Fruit fly (Drosophila melanogaster) whole organism, wandering third instar larva: ENCODE results near the gene CG16749.

Experiments used
- Dfd ChIP-seq: fragments of >200 bp; optimal IDR thresholded peaks from 2 replicates; lab custom pipeline; 2017; ENCODE audit warnings: missing biosample characterization, missing genetic modification characterization
- Hr78 ChIP-seq: fragments of >200 bp; optimal IDR thresholded peaks from 2 replicates; lab custom pipeline; 2017; ENCODE audit warnings: missing biosample characterization, missing genetic modification characterization
- Mio ChIP-seq: sonication (Bioruptor generic); optimal IDR thresholded peaks from 2 replicates; lab custom pipeline; 2016; ENCODE audit warnings: missing biosample characterization, missing genetic modification characterization
- OdsH ChIP-seq: fragments of 200-800 bp; sonication (Bioruptor generic); optimal IDR thresholded peaks from 2 replicates; lab custom pipeline; 2016; ENCODE audit warnings: missing biosample characterization, mild to moderate bottlenecking, missing genetic modification characterization
- Sp1 ChIP-seq: fragments of 200-800 bp; sonication (Bioruptor generic); optimal IDR thresholded peaks from 3 replicates; lab custom pipeline; 2019; ENCODE audit warnings: missing biosample characterization, mild to moderate bottlenecking, missing genetic modification characterization, moderate library complexity
- br ChIP-seq: fragments of 200-800 bp; sonication (Bioruptor generic); optimal IDR thresholded peaks from 2 replicates; lab custom pipeline; 2016; ENCODE audit warnings: missing biosample characterization, missing genetic modification characterization
- dl ChIP-seq, 2 experiments: fragments of 175-275, 200-275 bp in 1 of 2; fragments of 200-275 bp in 1 of 2; sonication (Bioruptor generic); optimal IDR thresholded peaks; lab custom pipeline; 2018; ENCODE audit warnings: mild to moderate bottlenecking in 2 of 2, missing biosample characterization in 2 of 2, missing genetic modification characterization in 2 of 2, moderate library complexity in 2 of 2; ENCODE audit not compliant: partially characterized antibody in 2 of 2, insufficient read depth in 1 of 2
- dmrt93B ChIP-seq: fragments of 200-800 bp; sonication (Bioruptor generic); optimal IDR thresholded peaks from 2 replicates; lab custom pipeline; 2018; ENCODE audit warnings: missing biosample characterization, mild to moderate bottlenecking, missing genetic modification characterization
- lola ChIP-seq: fragments of >200 bp; optimal IDR thresholded peaks from 2 replicates; lab custom pipeline; 2017; ENCODE audit warnings: missing biosample characterization, missing genetic modification characterization
- psq ChIP-seq: fragments of 200-800 bp; sonication (Bioruptor generic); optimal IDR thresholded peaks from 3 replicates; lab custom pipeline; 2017; ENCODE audit warnings: missing biosample characterization, mild to moderate bottlenecking, missing genetic modification characterization, moderate library complexity
- rgr ChIP-seq: fragments of 200-800 bp; sonication (Bioruptor generic); optimal IDR thresholded peaks from 3 replicates; lab custom pipeline; 2016; ENCODE audit warnings: missing biosample characterization, mild to moderate bottlenecking, missing genetic modification characterization
- tai ChIP-seq: sonication (Bioruptor generic); optimal IDR thresholded peaks from 2 replicates; lab custom pipeline; 2016; ENCODE audit warnings: missing biosample characterization, missing genetic modification characterization

DNA sequence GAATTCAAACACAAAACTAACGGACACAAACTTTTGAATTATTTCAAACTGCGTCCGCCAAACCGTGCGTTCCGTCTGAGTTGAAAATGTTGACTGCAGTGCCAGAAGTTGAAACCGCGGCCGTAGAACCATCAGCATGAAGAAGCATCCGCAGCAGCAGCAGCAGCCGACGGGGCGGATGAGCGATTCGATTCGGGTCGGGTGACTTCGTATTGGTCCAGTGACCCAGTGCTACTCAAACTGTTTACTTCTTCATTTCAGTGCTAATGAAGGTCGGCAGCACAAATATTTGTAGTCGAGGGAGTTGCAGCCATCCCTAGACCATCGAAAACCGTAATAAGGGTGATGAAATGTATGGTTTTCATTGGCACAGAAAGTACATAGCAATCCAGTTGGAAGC lies 3.3 kb downstream of the CG16749 start, which contains the start of gene CG8861:
- TF ChIP-seq Mio (GFP tag; lab: Kevin White, UChicago), result no peak
- TF ChIP-seq OdsH, result no peak
- no peak for TF ChIP-seq dl (GFP tag; optimal IDR thresholded peaks at IDR 0.05; lab: Kevin White, UChicago; ENCODE audit: insufficient read depth in 1 of 2, partially characterized antibody in 2 of 2)
- TF ChIP-seq dmrt93B (GFP tag; lab: Kevin White, UChicago), result no peak
- no peak for TF ChIP-seq tai (GFP tag; lab: Kevin White, UChicago)
- no peak for TF ChIP-seq Sp1
- no peak for TF ChIP-seq lola
- no peak for TF ChIP-seq rgr (GFP tag; lab: Kevin White, UChicago)
- no peak for TF ChIP-seq psq
- TF ChIP-seq Hr78 (GFP tag; lab: Kevin White, UChicago), result no peak
- TF ChIP-seq Dfd (GFP tag; lab: Kevin White, UChicago), result no peak
- TF ChIP-seq br, result no peak
